Fruit fly (Drosophila melanogaster): Measurements from ENCODE around the gene Ama.

Gene Ama

dm6 chr3R:6764848-6765247 lies 2.5 kb downstream of the Ama start:
- TF ChIP-seq tai (GFP tag; optimal IDR thresholded peaks at IDR 0.05), result peak; percentile 23
- peak; percentile 17 for TF ChIP-seq Hnf4 (GFP tag; optimal IDR thresholded peaks at IDR 0.05)
- no peak for TF ChIP-seq Dif (GFP tag; optimal IDR thresholded peaks at IDR 0.05; ENCODE audit: partially characterized antibody)
- TF ChIP-seq h (GFP tag; optimal IDR thresholded peaks at IDR 0.05), result peak; percentile 4
- no peak for TF ChIP-seq lola (GFP tag; optimal IDR thresholded peaks at IDR 0.05)
- TF ChIP-seq rgr (GFP tag; optimal IDR thresholded peaks at IDR 0.05), result no peak

dm6 chr3R:6766171-6766591 lies 3.8 kb downstream of the Ama start:
- TF ChIP-seq HLH106 (tag; optimal IDR thresholded peaks at IDR 0.05) (no peak), Rel (GFP tag; optimal IDR thresholded peaks at IDR 0.05) (no peak), Rel (tag; optimal IDR thresholded peaks at IDR 0.05) (no peak), GATAd (GFP tag; optimal IDR thresholded peaks at IDR 0.05) (no peak), pan (optimal IDR thresholded peaks at IDR 0.05) (no peak), sv (GFP tag; optimal IDR thresholded peaks at IDR 0.05) (no peak), jim (GFP tag; optimal IDR thresholded peaks at IDR 0.05) (no peak), OdsH (GFP tag; optimal IDR thresholded peaks at IDR 0.05) (no peak), N (GFP tag; optimal IDR thresholded peaks at IDR 0.05) (no peak), CG9705 (GFP tag; optimal IDR thresholded peaks at IDR 0.05) (no peak), dl (GFP tag; optimal IDR thresholded peaks at IDR 0.05; ENCODE audit: insufficient read depth in 1 of 2, partially characterized antibody in 2 of 2) (no peak), Jra (GFP tag; optimal IDR thresholded peaks at IDR 0.05) (no peak), CG32264 (GFP tag; optimal IDR thresholded peaks at IDR 0.05) (no peak), sage (GFP tag; optimal IDR thresholded peaks at IDR 0.05) (no peak), h (GFP tag; optimal IDR thresholded peaks at IDR 0.05) (no peak), dsf (GFP tag; optimal IDR thresholded peaks at IDR 0.05; ENCODE audit: borderline replicate concordance) (no peak), Hnf4 (GFP tag; optimal IDR thresholded peaks at IDR 0.05) (no peak), br (GFP tag; optimal IDR thresholded peaks at IDR 0.05) (no peak), Abd-B (GFP tag; optimal IDR thresholded peaks at IDR 0.05) (no peak), woc (GFP tag; optimal IDR thresholded peaks at IDR 0.05) (no peak)

dm6 chr3R:6766928-6767327 lies 4.5 kb downstream of the Ama start:
- TF ChIP-seq GATAd (GFP tag; optimal IDR thresholded peaks at IDR 0.05) (no peak), N (GFP tag; optimal IDR thresholded peaks at IDR 0.05) (no peak), Abd-B (GFP tag; optimal IDR thresholded peaks at IDR 0.05) (no peak), HLH106 (tag; optimal IDR thresholded peaks at IDR 0.05) (no peak), CrebA (GFP tag; optimal IDR thresholded peaks at IDR 0.05; ENCODE audit: borderline replicate concordance) (no peak), lola (GFP tag; optimal IDR thresholded peaks at IDR 0.05) (no peak)

dm6 chr3R:6768256-6768655 lies 5.9 kb downstream of the Ama start:
- TF ChIP-seq Myc (optimal IDR thresholded peaks at IDR 0.05) (peak; percentile 69), fru (GFP tag; optimal IDR thresholded peaks at IDR 0.05) (no peak)

- no peak for TF ChIP-seq GATAd (GFP tag; optimal IDR thresholded peaks at IDR 0.05)
- no peak for TF ChIP-seq fru (GFP tag; optimal IDR thresholded peaks at IDR 0.05)
- no peak for TF ChIP-seq dl (GFP tag; optimal IDR thresholded peaks at IDR 0.05; ENCODE audit: insufficient read depth in 1 of 2, partially characterized antibody in 2 of 2)
- no peak for TF ChIP-seq CG9705 (GFP tag; optimal IDR thresholded peaks at IDR 0.05)
- no peak for TF ChIP-seq foxo (GFP tag; optimal IDR thresholded peaks at IDR 0.05)
- TF ChIP-seq Hnf4 (GFP tag; optimal IDR thresholded peaks at IDR 0.05), result no peak
Measured at dm6 chr3R:6771797-6772196, 9.4 kb downstream of the Ama start.

dm6 chr3R:6776797-6777196 lies 14.4 kb downstream of the Ama start:
- TF ChIP-seq rgr (GFP tag; optimal IDR thresholded peaks at IDR 0.05) (no peak), h (GFP tag; optimal IDR thresholded peaks at IDR 0.05) (no peak), Mio (GFP tag; optimal IDR thresholded peaks at IDR 0.05) (no peak), dsf (GFP tag; optimal IDR thresholded peaks at IDR 0.05; ENCODE audit: borderline replicate concordance) (no peak), woc (GFP tag; optimal IDR thresholded peaks at IDR 0.05) (no peak), Hr78 (GFP tag; optimal IDR thresholded peaks at IDR 0.05) (no peak)

dm6 chr3R:6780004-6780403 lies 17.6 kb downstream of the Ama start:
- TF ChIP-seq lola (GFP tag; optimal IDR thresholded peaks at IDR 0.05), result no peak
- peak; percentile 74 for TF ChIP-seq Myc (optimal IDR thresholded peaks at IDR 0.05)

Data from whole organism, wandering third instar larva.